Worm (Caenorhabditis elegans) whole organism, L3 larva: ENCODE data around the gene sri-30.

Experiments
- ZK546.5 ChIP-seq: sonication (generic microtip); optimal IDR thresholded peaks from 2 replicates; lab custom pipeline; 2017; ENCODE audit warnings: missing biosample characterization, missing genetic modification characterization
- ama-1 ChIP-seq: fragments of 150-350 bp; optimal IDR thresholded peaks from 2 replicates; lab custom pipeline; 2018
- pha-4 ChIP-seq: fragments of 150-350 bp; optimal IDR thresholded peaks from 2 replicates; lab custom pipeline; 2014; ENCODE audit warnings: missing biosample characterization, missing genetic modification reagents, missing genetic modification characterization
- sea-2 ChIP-seq: fragments of 150-350 bp; sonication (generic microtip); optimal IDR thresholded peaks from 4 replicates; lab custom pipeline; 2014; ENCODE audit warnings: missing biosample characterization, missing genetic modification reagents, missing genetic modification characterization

DNA sequence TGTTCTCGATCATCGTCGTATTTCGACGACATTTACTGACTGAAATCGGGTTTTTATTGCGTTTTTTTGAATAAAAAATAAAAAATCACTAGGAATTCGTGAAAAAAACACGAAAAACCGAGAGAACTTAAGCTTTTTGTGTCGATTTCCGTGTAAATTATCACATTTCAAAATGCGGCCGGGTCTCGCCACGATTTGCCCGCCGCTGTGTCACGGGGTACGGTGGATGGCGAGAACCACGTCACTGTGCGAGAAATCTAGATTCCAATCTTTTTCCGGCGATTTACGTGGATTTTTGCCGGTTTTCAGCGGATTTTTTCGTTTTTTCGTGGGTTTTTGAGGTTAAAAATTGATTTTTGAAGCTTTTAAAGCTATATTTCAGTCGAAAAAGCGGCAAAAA lies 30.9 kb downstream of the sri-30 start, which contains the start of gene Y25C1A.8:
- TF ChIP-seq ama-1 (peak; percentile 20), pha-4 (tag; lab: Kevin White, UChicago) (peak; percentile 88), ZK546.5 (tag; lab: Kevin White, UChicago) (peak; percentile 17), sea-2 (GFP tag; lab: Kevin White, UChicago) (no peak)
